Fruit fly (Drosophila melanogaster) whole organism, wandering third instar larva: ENCODE results near the gene Cyp28a5.

Source experiments
- jim ChIP-seq: fragments of 175-275, 200-325 bp; sonication (Bioruptor generic); optimal IDR thresholded peaks from 2 replicates; lab custom pipeline; 2016; ENCODE audit warnings: missing biosample characterization, mild to moderate bottlenecking, missing genetic modification characterization
- lola ChIP-seq: fragments of >200 bp; optimal IDR thresholded peaks from 2 replicates; lab custom pipeline; 2017; ENCODE audit warnings: missing biosample characterization, missing genetic modification characterization

dm6 chr2L:13949789-13950188 lies 27.3 kb upstream of the Cyp28a5 start:
- TF ChIP-seq lola (GFP tag; lab: Kevin White, UChicago), result no peak
- TF ChIP-seq jim (GFP tag; lab: Kevin White, UChicago), result no peak
